Fruit fly (Drosophila melanogaster) whole organism, embryonic: ENCODE results near the gene CG43389.

Experiments used
- CG10462 ChIP-seq: fragments of 200-800 bp; sonication (Bioruptor generic); optimal IDR thresholded peaks from 2 replicates; lab custom pipeline; 2016; ENCODE audit warnings: missing biosample characterization, missing genetic modification characterization
- CG11398 ChIP-seq: fragments of 200-800 bp; sonication (Bioruptor generic); optimal IDR thresholded peaks from 2 replicates; lab custom pipeline; 2016; ENCODE audit warnings: missing biosample characterization, missing genetic modification characterization
- CG16779 ChIP-seq: fragments of 200-800 bp; sonication (Bioruptor generic); IDR thresholded peaks from 2 replicates; pipeline ENCODE4 v1.3.6; 2022; ENCODE audit warnings: missing biosample characterization, missing genetic modification characterization
- CG16813 ChIP-seq: fragments of 200-800 bp; sonication (Bioruptor generic); IDR thresholded peaks from 3 replicates; pipeline ENCODE4 v1.3.6; 2022; ENCODE audit warnings: missing biosample characterization, missing genetic modification characterization; ENCODE audit not compliant: partially characterized antibody
- CG17361 ChIP-seq: fragments of 200-800 bp; sonication (Bioruptor generic); IDR thresholded peaks from 3 replicates; pipeline ENCODE4 v1.3.6; 2022; ENCODE audit warnings: missing biosample characterization, missing genetic modification characterization
- CG18262 ChIP-seq: fragments of 200-800 bp; optimal IDR thresholded peaks from 3 replicates; lab custom pipeline; 2019; ENCODE audit warnings: missing biosample characterization, mild to moderate bottlenecking, missing genetic modification characterization, moderate library complexity
- CG2199 ChIP-seq: fragments of 200-800 bp; sonication (Bioruptor generic); IDR thresholded peaks from 3 replicates; pipeline ENCODE4 v1.3.6; 2022; ENCODE audit warnings: missing biosample characterization, missing genetic modification characterization
- CG2712 ChIP-seq: fragments of 200-800 bp; optimal IDR thresholded peaks from 3 replicates; lab custom pipeline; 2019; ENCODE audit warnings: missing biosample characterization, mild to moderate bottlenecking, missing genetic modification characterization, moderate library complexity
- CG31388 ChIP-seq: fragments of 200-800 bp; sonication (Bioruptor generic); optimal IDR thresholded peaks from 2 replicates; lab custom pipeline; 2016; ENCODE audit warnings: missing biosample characterization, missing genetic modification characterization
- CG4282 ChIP-seq: fragments of 200-800 bp; sonication (Bioruptor generic); optimal IDR thresholded peaks from 2 replicates; lab custom pipeline; 2016; ENCODE audit warnings: missing biosample characterization, missing genetic modification characterization
- CG5953 ChIP-seq: fragments of 200-800 bp; sonication (Bioruptor generic); IDR thresholded peaks from 2 replicates; pipeline ENCODE4 v1.3.6; 2022; ENCODE audit warnings: missing biosample characterization, missing genetic modification characterization
- CG6254 ChIP-seq: fragments of 200-800 bp; sonication (Bioruptor generic); optimal IDR thresholded peaks from 3 replicates; lab custom pipeline; 2017; ENCODE audit warnings: mild to moderate bottlenecking, missing biosample characterization, missing genetic modification reagents, missing genetic modification characterization
- CG7839 ChIP-seq: fragments of 200-800 bp; sonication (Bioruptor generic); optimal IDR thresholded peaks from 3 replicates; lab custom pipeline; 2018; ENCODE audit warnings: missing biosample characterization, mild to moderate bottlenecking, missing genetic modification characterization, moderate library complexity
- CG9817 ChIP-seq: fragments of 200-800 bp; sonication (Bioruptor generic); optimal IDR thresholded peaks from 2 replicates; lab custom pipeline; 2018; ENCODE audit warnings: missing biosample characterization, mild to moderate bottlenecking, missing genetic modification characterization, moderate library complexity
- Chrac-16 ChIP-seq: fragments of 200-800 bp; sonication (Bioruptor generic); optimal IDR thresholded peaks from 3 replicates; lab custom pipeline; 2016; ENCODE audit warnings: missing biosample characterization, missing genetic modification characterization
- Doc2 ChIP-seq: fragments of 200-800 bp; sonication (Bioruptor generic); IDR thresholded peaks from 2 replicates; pipeline ENCODE4 v1.3.6; 2022; ENCODE audit warnings: missing biosample characterization, missing genetic modification characterization
- Dp ChIP-seq: fragments of 200-800 bp; sonication (Bioruptor generic); optimal IDR thresholded peaks from 2 replicates; lab custom pipeline; 2018; ENCODE audit warnings: missing biosample characterization, mild to moderate bottlenecking, missing genetic modification characterization, moderate library complexity
- ERR ChIP-seq: fragments of 200-800 bp; sonication (Bioruptor generic); optimal IDR thresholded peaks from 2 replicates; lab custom pipeline; 2016; ENCODE audit warnings: missing biosample characterization, missing genetic modification characterization
- Ets65A ChIP-seq: fragments of 200-800 bp; sonication (Bioruptor generic); peaks from one replicate; lab custom pipeline; 2016; ENCODE audit warnings: missing biosample characterization, missing genetic modification characterization
- HLHmδ ChIP-seq: fragments of 200-800 bp; sonication (Bioruptor generic); optimal IDR thresholded peaks from 2 replicates; lab custom pipeline; 2018; ENCODE audit warnings: missing biosample characterization, mild to moderate bottlenecking, missing genetic modification characterization, moderate library complexity
- HmgD ChIP-seq: fragments of 200-800 bp; sonication (Bioruptor generic); optimal IDR thresholded peaks from 3 replicates; lab custom pipeline; 2016; ENCODE audit warnings: missing biosample characterization, missing genetic modification characterization
- Hr3 ChIP-seq: fragments of 200-800 bp; sonication (Bioruptor generic); optimal IDR thresholded peaks from 3 replicates; lab custom pipeline; 2016; ENCODE audit warnings: missing biosample characterization, missing genetic modification characterization
- Jarid2 ChIP-seq: fragments of 200-800 bp; sonication (Bioruptor generic); optimal IDR thresholded peaks from 3 replicates; lab custom pipeline; 2017; ENCODE audit warnings: mild to moderate bottlenecking, missing biosample characterization, missing genetic modification reagents, missing genetic modification characterization
- Lim3 ChIP-seq: fragments of 200-800 bp; sonication (Bioruptor generic); IDR thresholded peaks from 2 replicates; pipeline ENCODE4 v1.3.6; 2022; ENCODE audit warnings: missing biosample characterization, missing genetic modification characterization
- Nf-YB ChIP-seq: fragments of 200-800 bp; sonication (Bioruptor generic); optimal IDR thresholded peaks from 3 replicates; lab custom pipeline; 2019; ENCODE audit warnings: missing biosample characterization, mild to moderate bottlenecking, missing genetic modification characterization, moderate library complexity
- Optix ChIP-seq: fragments of 200-800 bp; sonication (Bioruptor generic); IDR thresholded peaks from 3 replicates; pipeline ENCODE4 v1.3.6; 2022; ENCODE audit warnings: missing biosample characterization, missing genetic modification characterization
- Pdp1 ChIP-seq, 2 experiments: fragments of 200-800 bp; sonication (Bioruptor generic); optimal IDR thresholded peaks; 3 replicates each; lab custom pipeline; 2016; ENCODE audit warnings: missing biosample characterization in 2 of 2, missing genetic modification characterization in 2 of 2, mild to moderate bottlenecking in 1 of 2, moderate library complexity in 1 of 2
- Tbp ChIP-seq: fragments of >200 bp; optimal IDR thresholded peaks from 2 replicates; lab custom pipeline; 2018; ENCODE audit warnings: missing biosample characterization, missing genetic modification characterization
- Trl ChIP-seq, 3 experiments: fragments of >200 bp in 2 of 3; fragments of 200-800 bp in 1 of 3; sonication (Bioruptor generic) in 1 of 3; optimal IDR thresholded peaks; 2 replicates in 1 of 3; 3 replicates in 2 of 3; lab custom pipeline; 2016 to 2017; ENCODE audit warnings: missing biosample characterization in 1 of 3, missing genetic modification characterization in 1 of 3
- al ChIP-seq: fragments of 200-800 bp; sonication (Bioruptor generic); IDR thresholded peaks from 2 replicates; pipeline ENCODE4 v1.3.6; 2022; ENCODE audit warnings: missing biosample characterization, missing genetic modification characterization
- bbx ChIP-seq: fragments of 200-800 bp; sonication (Bioruptor generic); IDR thresholded peaks from 2 replicates; pipeline ENCODE4 v1.3.6; 2022; ENCODE audit warnings: missing biosample characterization, missing genetic modification characterization; ENCODE audit not compliant: partially characterized antibody
- chinmo ChIP-seq: fragments of 200-800 bp; sonication (Bioruptor generic); IDR thresholded peaks from 4 replicates; pipeline ENCODE4 v1.3.6; 2022; ENCODE audit warnings: missing biosample characterization, missing genetic modification characterization; ENCODE audit not compliant: partially characterized antibody
- dati ChIP-seq: fragments of 200-800 bp; sonication (Bioruptor generic); IDR thresholded peaks from 2 replicates; pipeline ENCODE4 v1.3.6; 2022; ENCODE audit warnings: missing biosample characterization, missing genetic modification characterization
- esg ChIP-seq: fragments of 200-800 bp; sonication (Bioruptor generic); conservative IDR thresholded peaks from 2 replicates; pipeline ENCODE4 v1.3.6; 2022; ENCODE audit warnings: missing biosample characterization, missing genetic modification characterization
- fd3F ChIP-seq: fragments of 200-800 bp; sonication (Bioruptor generic); optimal IDR thresholded peaks from 2 replicates; lab custom pipeline; 2018; ENCODE audit warnings: missing biosample characterization, mild to moderate bottlenecking, missing genetic modification characterization, moderate library complexity
- gem ChIP-seq: fragments of 200-800 bp; sonication (Bioruptor generic); optimal IDR thresholded peaks from 2 replicates; lab custom pipeline; 2019; ENCODE audit warnings: missing biosample characterization, mild to moderate bottlenecking, missing genetic modification characterization, moderate library complexity
- kni ChIP-seq: fragments of 200-800 bp; sonication (Bioruptor generic); optimal IDR thresholded peaks from 3 replicates; lab custom pipeline; 2017; ENCODE audit warnings: mild to moderate bottlenecking, missing biosample characterization, missing genetic modification reagents, missing genetic modification characterization
- lola ChIP-seq, 3 experiments: fragments of >200 bp in 2 of 3; fragments of 200-800 bp in 1 of 3; sonication (Bioruptor generic) in 1 of 3; optimal IDR thresholded peaks; 2 replicates each; lab custom pipeline; 2017 to 2019; ENCODE audit warnings: missing biosample characterization in 3 of 3, missing genetic modification characterization in 3 of 3, mild to moderate bottlenecking in 1 of 3, moderate library complexity in 1 of 3
- nerfin-1 ChIP-seq: fragments of 200-800 bp; sonication (Bioruptor generic); optimal IDR thresholded peaks from 3 replicates; lab custom pipeline; 2019; ENCODE audit warnings: missing biosample characterization, mild to moderate bottlenecking, missing genetic modification characterization, moderate library complexity
- nom ChIP-seq: fragments of 200-800 bp; sonication (Bioruptor generic); optimal IDR thresholded peaks from 2 replicates; lab custom pipeline; 2017; ENCODE audit warnings: missing biosample characterization, missing genetic modification characterization, mild to moderate bottlenecking, moderate library complexity, missing genetic modification reagents
- pros ChIP-seq: fragments of 200-800 bp; sonication (Bioruptor generic); optimal IDR thresholded peaks from 3 replicates; lab custom pipeline; 2019; ENCODE audit warnings: missing biosample characterization, mild to moderate bottlenecking, missing genetic modification characterization, moderate library complexity
- ranshi ChIP-seq: fragments of 200-800 bp; sonication (Bioruptor generic); IDR thresholded peaks from 2 replicates; pipeline ENCODE4 v1.3.6; 2022; ENCODE audit warnings: missing biosample characterization, missing genetic modification characterization
- salm ChIP-seq: fragments of 200-800 bp; sonication (Bioruptor generic); optimal IDR thresholded peaks from 2 replicates; lab custom pipeline; 2018; ENCODE audit warnings: missing biosample characterization, mild to moderate bottlenecking, missing genetic modification characterization
- slbo ChIP-seq: fragments of 200-800 bp; sonication (Bioruptor generic); IDR thresholded peaks from 2 replicates; pipeline ENCODE4 v1.3.6; 2022; ENCODE audit warnings: missing biosample characterization, missing genetic modification characterization
- stc ChIP-seq: fragments of 200-800 bp; sonication (Bioruptor generic); IDR thresholded peaks from 2 replicates; pipeline ENCODE4 v1.3.6; 2022; ENCODE audit warnings: missing biosample characterization, missing genetic modification characterization
- vnd ChIP-seq: fragments of 200-800 bp; sonication (Bioruptor generic); IDR thresholded peaks from 3 replicates; pipeline ENCODE4 v1.3.6; 2022; ENCODE audit warnings: missing biosample characterization, missing genetic modification characterization; ENCODE audit not compliant: partially characterized antibody
- wdn ChIP-seq: fragments of 200-800 bp; sonication (Bioruptor generic); IDR thresholded peaks from 2 replicates; pipeline ENCODE4 v1.3.6; 2022; ENCODE audit warnings: missing biosample characterization, missing genetic modification characterization

CG43389 gene

dm6 chr3L:3249997-3250774 lies 2.4 kb downstream of the CG43389 start (continued):
- TF ChIP-seq salm (tag; lab: Kevin White, UChicago) = peak; percentile 79
- TF ChIP-seq HLHmδ (GFP tag; lab: Kevin White, UChicago) = no peak
- peak; percentile 96 for TF ChIP-seq CG2712 (tag; lab: Kevin White, UChicago)
- TF ChIP-seq CG6254 (GFP tag; lab: Kevin White, UChicago) = peak; percentile 87
- peak; percentile 78 for TF ChIP-seq CG31388
- peak; percentile 94 for TF ChIP-seq Chrac-16 (GFP tag; lab: Kevin White, UChicago)
- peak; percentile 94 for TF ChIP-seq CG10462 (GFP tag; lab: Kevin White, UChicago)
- TF ChIP-seq slbo (GFP tag; lab: Robert Waterston, UW) = peak; percentile 90
- 0 out of 2 replicates have a peak, but pooled peaks have one; percentile 36 for TF ChIP-seq Lim3
- peak; percentile 94 for TF ChIP-seq fd3F (GFP tag; lab: Kevin White, UChicago)
- TF ChIP-seq gem (tag; lab: Kevin White, UChicago) = peak; percentile 97
- TF ChIP-seq dati = peak; percentile 38; the same call in 1 of the 2 replicates
- peak; percentile 77 for TF ChIP-seq stc
- TF ChIP-seq chinmo (GFP tag; lab: Robert Waterston, UW) = peak; percentile 99
- peak; percentile 96 for TF ChIP-seq Hr3
- peak; percentile 44; the same call in 1 of the 2 replicates for TF ChIP-seq CG16779 (GFP tag; lab: Robert Waterston, UW)
- peak; percentile 92 to 96 for TF ChIP-seq Pdp1 (GFP tag; optimal IDR thresholded peaks at IDR 0.05; lab: Kevin White, UChicago)
- peak; percentile 8 for TF ChIP-seq Dp (GFP tag; lab: Kevin White, UChicago)
- no peak for TF ChIP-seq Tbp (GFP tag; lab: Kevin White, UChicago)
- peak; percentile 16; the same call in 1 of the 2 replicates for TF ChIP-seq CG5953
- no peak for TF ChIP-seq Doc2 (GFP tag; lab: Robert Waterston, UW)
- TF ChIP-seq ERR (GFP tag; lab: Kevin White, UChicago) = peak; percentile 90
- peak; percentile 90 for TF ChIP-seq CG11398
- TF ChIP-seq HmgD (GFP tag; lab: Kevin White, UChicago) = peak; percentile 74
- peak; percentile 81 for TF ChIP-seq ranshi (GFP tag; lab: Robert Waterston, UW)
- TF ChIP-seq Nf-YB (GFP tag; lab: Kevin White, UChicago) = peak; percentile 86
- TF ChIP-seq lola (GFP tag; optimal IDR thresholded peaks at IDR 0.05; lab: Kevin White, UChicago) = peak in 1 of 3 experiments; percentile 97
- TF ChIP-seq bbx (GFP tag; lab: Robert Waterston, UW) = peak; percentile 32; the same call in 1 of the 2 replicates
- no peak for TF ChIP-seq nom
- peak; percentile 62 for TF ChIP-seq pros
- no peak for TF ChIP-seq vnd (GFP tag; lab: Robert Waterston, UW)
- peak; percentile 74 for TF ChIP-seq Jarid2
- peak; percentile 90 for TF ChIP-seq CG9817
- TF ChIP-seq CG7839 = peak; percentile 96
- peak; percentile 73 to 89 for TF ChIP-seq Trl (optimal IDR thresholded peaks at IDR 0.05; lab: Kevin White, UChicago)
- peak; percentile 87 for TF ChIP-seq Trl (GFP tag; optimal IDR thresholded peaks at IDR 0.05; lab: Kevin White, UChicago)
- peak; percentile 77 for TF ChIP-seq Optix
- TF ChIP-seq al = peak; percentile 87
- no peak for TF ChIP-seq CG2199 (GFP tag; lab: Robert Waterston, UW)
- peak; percentile 90 for TF ChIP-seq esg (GFP tag; lab: Robert Waterston, UW)
- peak; percentile 98 for TF ChIP-seq CG18262 (tag; lab: Kevin White, UChicago)
- peak; percentile 93 for TF ChIP-seq kni
- TF ChIP-seq wdn = no peak; the same call in none of the 2 replicates
- TF ChIP-seq Ets65A = peak; percentile 98
- peak; percentile 31 for TF ChIP-seq CG4282 (GFP tag; lab: Kevin White, UChicago)
- no peak for TF ChIP-seq CG16813 (GFP tag; lab: Robert Waterston, UW)
- peak; percentile 92 for TF ChIP-seq nerfin-1 (tag; lab: Kevin White, UChicago)
- peak; percentile 99 for TF ChIP-seq CG17361 (GFP tag; lab: Robert Waterston, UW)
